Worm (Caenorhabditis elegans) whole organism, L3 larva: Measurements from ENCODE around the gene C44C10.15.
A peak's percentile ranks its signal among the peaks of the same experiment; 100 is the strongest.

Source experiments
- ZK546.5 ChIP-seq: sonication (generic microtip); optimal IDR thresholded peaks from 2 replicates; lab custom pipeline; 2017; ENCODE audit warnings: missing biosample characterization, missing genetic modification characterization
- aly-2 ChIP-seq: fragments of 150-350 bp; optimal IDR thresholded peaks from 2 replicates; lab custom pipeline; 2014; ENCODE audit warnings: missing biosample characterization, missing genetic modification characterization
- ceh-16 ChIP-seq: sonication (generic microtip); optimal IDR thresholded peaks from 2 replicates; lab custom pipeline; 2017; ENCODE audit warnings: missing biosample characterization, missing genetic modification characterization
- ceh-28 ChIP-seq: fragments of 150-350 bp; optimal IDR thresholded peaks from 2 replicates; lab custom pipeline; 2014; ENCODE audit warnings: missing biosample characterization, missing genetic modification reagents, missing genetic modification characterization
- ceh-9 ChIP-seq: sonication (generic microtip); optimal IDR thresholded peaks from 2 replicates; lab custom pipeline; 2018; ENCODE audit warnings: missing biosample characterization, missing genetic modification characterization
- elt-1 ChIP-seq: fragments of 150-350 bp; optimal IDR thresholded peaks from 2 replicates; lab custom pipeline; 2014; ENCODE audit warnings: missing biosample characterization, missing genetic modification characterization
- elt-2 ChIP-seq: sonication (generic microtip); optimal IDR thresholded peaks from 2 replicates; lab custom pipeline; 2016; ENCODE audit warnings: missing genetic modification reagents, mild to moderate bottlenecking, missing genetic modification characterization, missing compliant biosample characterization
- elt-3 ChIP-seq, 3 experiments: fragments of 150-350 bp in 1 of 3; sonication (generic microtip) in 2 of 3; optimal IDR thresholded peaks; 2 replicates in 2 of 3; 4 replicates in 1 of 3; lab custom pipeline; 2014 to 2017; ENCODE audit warnings: missing biosample characterization in 3 of 3, missing genetic modification characterization in 3 of 3
- fkh-2 ChIP-seq: fragments of 150-350 bp; optimal IDR thresholded peaks from 2 replicates; lab custom pipeline; 2014; ENCODE audit warnings: missing biosample characterization, missing genetic modification reagents, missing genetic modification characterization
- hmg-11 ChIP-seq: sonication (generic microtip); optimal IDR thresholded peaks from 2 replicates; lab custom pipeline; 2016; ENCODE audit warnings: missing genetic modification characterization, missing compliant biosample characterization
- jun-1 ChIP-seq: fragments of 150-350 bp; optimal IDR thresholded peaks from 2 replicates; lab custom pipeline; 2014; ENCODE audit warnings: missing biosample characterization, missing genetic modification reagents, missing genetic modification characterization
- lsy-12 ChIP-seq: sonication (generic microtip); optimal IDR thresholded peaks from 2 replicates; lab custom pipeline; 2016; ENCODE audit warnings: mild to moderate bottlenecking, missing genetic modification characterization, missing compliant biosample characterization
- mdl-1 ChIP-seq: fragments of 150-350 bp; optimal IDR thresholded peaks from 2 replicates; lab custom pipeline; 2014; ENCODE audit warnings: missing biosample characterization, missing genetic modification characterization
- mml-1 ChIP-seq: fragments of 150-350 bp; sonication (generic microtip); optimal IDR thresholded peaks from 3 replicates; lab custom pipeline; 2014; ENCODE audit warnings: missing biosample characterization, missing genetic modification characterization
- nfya-1 ChIP-seq: sonication (generic microtip); optimal IDR thresholded peaks from 2 replicates; lab custom pipeline; 2017; ENCODE audit warnings: missing genetic modification characterization, mild to moderate bottlenecking, missing compliant biosample characterization, antibody characterized with exemption, moderate library complexity; ENCODE audit not compliant: insufficient read depth
- nhr-11 ChIP-seq: fragments of 150-350 bp; optimal IDR thresholded peaks from 2 replicates; lab custom pipeline; 2014; ENCODE audit warnings: missing biosample characterization, missing genetic modification characterization
- nhr-25 ChIP-seq: sonication (generic microtip); optimal IDR thresholded peaks from 2 replicates; lab custom pipeline; 2017; ENCODE audit warnings: missing biosample characterization, missing genetic modification characterization
- nhr-28 ChIP-seq: fragments of 150-350 bp; optimal IDR thresholded peaks from 2 replicates; lab custom pipeline; 2014; ENCODE audit warnings: missing biosample characterization, missing genetic modification characterization
- nhr-43 ChIP-seq: sonication (generic microtip); optimal IDR thresholded peaks from 2 replicates; lab custom pipeline; 2016; ENCODE audit warnings: mild to moderate bottlenecking, missing genetic modification characterization, missing compliant biosample characterization; ENCODE audit not compliant: poor library complexity, severe bottlenecking
- nhr-67 ChIP-seq: fragments of 150-350 bp; optimal IDR thresholded peaks from 2 replicates; lab custom pipeline; 2014; ENCODE audit warnings: missing biosample characterization, missing genetic modification characterization
- nhr-76 ChIP-seq: fragments of 150-350 bp; sonication (generic microtip); optimal IDR thresholded peaks from 5 replicates; lab custom pipeline; 2014; ENCODE audit warnings: missing biosample characterization, missing genetic modification characterization
- pha-4 ChIP-seq: fragments of 150-350 bp; optimal IDR thresholded peaks from 2 replicates; lab custom pipeline; 2014; ENCODE audit warnings: missing biosample characterization, missing genetic modification reagents, missing genetic modification characterization
- pqm-1 ChIP-seq: fragments of 150-350 bp; optimal IDR thresholded peaks from 2 replicates; lab custom pipeline; 2017; ENCODE audit warnings: missing biosample characterization, missing genetic modification characterization, inconsistent platforms
- skn-1 ChIP-seq: fragments of 150-350 bp; optimal IDR thresholded peaks from 2 replicates; lab custom pipeline; 2014; ENCODE audit warnings: missing biosample characterization, missing genetic modification characterization
- tbx-2 ChIP-seq: sonication (generic microtip); optimal IDR thresholded peaks from 2 replicates; lab custom pipeline; 2016; ENCODE audit warnings: mild to moderate bottlenecking, missing genetic modification characterization, missing compliant biosample characterization
- unc-39 ChIP-seq: sonication (generic microtip); optimal IDR thresholded peaks from 4 replicates; lab custom pipeline; 2017; ENCODE audit warnings: missing biosample characterization, missing genetic modification characterization
- unc-62 ChIP-seq: fragments of 150-350 bp; sonication (generic microtip); optimal IDR thresholded peaks from 4 replicates; lab custom pipeline; 2014; ENCODE audit warnings: missing biosample characterization, missing genetic modification reagents, missing genetic modification characterization
- zag-1 ChIP-seq: fragments of 150-350 bp; optimal IDR thresholded peaks from 2 replicates; lab custom pipeline; 2014; ENCODE audit warnings: missing biosample characterization, missing genetic modification characterization
- ztf-4 ChIP-seq: fragments of 150-350 bp; optimal IDR thresholded peaks from 2 replicates; lab custom pipeline; 2014; ENCODE audit warnings: missing biosample characterization, missing genetic modification characterization

C44C10.15 gene

ce11 chrX:11665522-11666017 lies 34.6 kb downstream of the C44C10.15 start:
- TF ChIP-seq elt-1 (tag; lab: Kevin White, UChicago) (peak; percentile 16), nhr-25 (tag; lab: Kevin White, UChicago) (peak; percentile 80), aly-2 (no peak), jun-1 (tag; lab: Kevin White, UChicago) (no peak), elt-3 (tag; optimal IDR thresholded peaks at IDR 0.05; lab: Kevin White, UChicago) (no peak), nhr-43 (tag; lab: Kevin White, UChicago) (no peak), ceh-16 (tag; lab: Kevin White, UChicago) (no peak), nfya-1 (no peak), nhr-11 (tag; lab: Kevin White, UChicago) (no peak), zag-1 (no peak), lsy-12 (tag; lab: Kevin White, UChicago) (no peak), ztf-4 (no peak)

DNA sequence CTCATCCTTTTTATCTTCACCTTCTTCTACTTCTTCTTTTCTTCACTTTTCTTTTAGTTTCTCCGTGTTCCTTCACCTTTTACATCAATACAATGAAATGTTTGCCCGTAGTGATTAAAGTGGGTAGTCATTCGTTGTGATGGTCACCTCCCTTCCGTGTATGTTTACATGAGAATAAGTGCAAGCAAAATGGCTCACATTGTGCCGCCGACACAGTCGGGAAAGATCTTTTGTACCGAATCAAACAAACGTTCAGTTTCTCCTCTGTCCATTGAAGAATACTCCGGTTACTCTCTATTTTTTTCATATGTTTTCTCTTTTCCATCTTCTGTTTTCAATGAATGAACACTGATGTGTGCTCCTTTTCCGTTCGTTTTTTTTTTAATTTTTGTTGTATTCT lies 36.0 kb downstream of the C44C10.15 start:
- TF ChIP-seq pha-4 (peak; percentile 64), nhr-11 (tag; lab: Kevin White, UChicago) (no peak), nhr-76 (tag; lab: Kevin White, UChicago) (no peak)

ce11 chrX:11662557-11662956 lies 37.6 kb downstream of the C44C10.15 start:
- no peak for TF ChIP-seq unc-39 (tag; lab: Kevin White, UChicago)
- TF ChIP-seq skn-1, result no peak
- TF ChIP-seq pha-4, result peak; percentile 4
- peak; percentile 16 for TF ChIP-seq hmg-11 (tag; lab: Kevin White, UChicago)
- TF ChIP-seq ceh-28 (tag; lab: Kevin White, UChicago), result peak; percentile 7
- TF ChIP-seq nhr-25 (tag; lab: Kevin White, UChicago), result no peak
- no peak for TF ChIP-seq fkh-2 (tag; lab: Kevin White, UChicago)
- no peak for TF ChIP-seq nhr-28
- TF ChIP-seq ceh-16 (tag; lab: Kevin White, UChicago), result no peak
- TF ChIP-seq, all 47 proteins: peak for 3

- TF ChIP-seq tbx-2 (no peak), pha-4 (peak; percentile 45)
These were observed 38.1 kb downstream of the C44C10.15 start for ce11 chrX:11662069-11662468.

DNA sequence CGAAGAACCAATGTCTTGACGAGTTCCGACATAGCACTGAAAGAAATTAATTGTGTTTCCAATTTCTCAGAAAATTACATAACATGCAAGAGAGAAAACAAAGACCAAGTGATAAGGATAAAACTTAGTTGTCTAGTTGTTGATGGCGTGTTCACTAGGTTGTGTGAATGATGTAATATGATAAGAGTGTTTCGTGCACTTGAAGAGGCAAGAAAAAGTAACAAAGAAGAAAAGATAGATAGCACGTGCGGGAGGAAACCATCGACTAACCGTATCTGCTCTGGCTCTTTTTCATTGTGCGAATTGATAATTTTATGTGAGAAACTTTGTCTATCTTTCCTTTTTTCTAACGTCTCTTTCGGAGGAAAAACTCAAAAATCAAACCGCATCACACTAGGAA lies 38.5 kb downstream of the C44C10.15 start, which contains the start of gene sfxn-1.5:
sfxn-1.5 (minus strand) TSS at position 36 of the 400 bp plus-strand sequence.
- TF ChIP-seq nhr-11 (tag; lab: Kevin White, UChicago) (no peak), hmg-11 (tag; lab: Kevin White, UChicago) (no peak), nhr-76 (tag; lab: Kevin White, UChicago) (no peak), nfya-1 (no peak), jun-1 (tag; lab: Kevin White, UChicago) (peak; percentile 68), pha-4 (peak; percentile 66), nhr-28 (no peak), ZK546.5 (no peak), zag-1 (no peak), pqm-1 (tag; lab: Kevin White, UChicago) (peak; percentile 98), mml-1 (tag; lab: Kevin White, UChicago) (no peak), nhr-25 (tag; lab: Kevin White, UChicago) (no peak), unc-62 (GFP tag; lab: Kevin White, UChicago) (no peak), tbx-2 (no peak), elt-2 (tag; lab: Kevin White, UChicago) (peak; percentile 99), elt-3 (tag; optimal IDR thresholded peaks at IDR 0.05; lab: Kevin White, UChicago) (peak in 1 of 3 experiments; percentile 38), ceh-9 (tag; lab: Kevin White, UChicago) (no peak), mdl-1 (tag; lab: Kevin White, UChicago) (peak; percentile 69), aly-2 (no peak)

DNA sequence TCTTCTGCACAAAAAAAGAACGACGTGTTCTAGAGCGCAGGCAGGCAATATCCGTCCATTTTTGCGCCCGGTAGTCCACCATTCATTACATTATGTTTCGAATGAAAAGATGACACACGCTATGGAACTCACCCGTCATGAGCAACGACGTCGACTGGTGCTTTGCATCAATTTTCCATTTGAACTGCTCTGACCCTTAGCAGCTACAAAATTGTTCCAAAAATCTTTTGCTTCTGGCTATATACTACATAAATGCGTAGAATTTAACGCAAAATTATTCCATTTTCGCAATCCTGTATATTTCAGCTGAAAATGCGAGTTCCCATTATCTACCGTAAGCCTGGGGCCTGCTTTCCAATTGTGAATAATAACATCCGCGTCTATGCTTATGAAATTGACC lies 41.8 kb downstream of the C44C10.15 start, which contains the start of gene T04F8.3:
T04F8.3 (plus strand) TSS at position 301 of the 400 bp plus-strand sequence.
- TF ChIP-seq elt-1 (tag; lab: Kevin White, UChicago), result no peak
- TF ChIP-seq elt-3 (tag; optimal IDR thresholded peaks at IDR 0.05; lab: Kevin White, UChicago), result no peak
- no peak for TF ChIP-seq nhr-67 (tag; lab: Kevin White, UChicago)
- TF ChIP-seq, all 47 proteins: peak for 0
